Fruit fly (Drosophila melanogaster): ENCODE results near the gene muc.
A peak's percentile ranks its signal among the peaks of the same experiment; 100 is the strongest.

The muc gene

DNA sequence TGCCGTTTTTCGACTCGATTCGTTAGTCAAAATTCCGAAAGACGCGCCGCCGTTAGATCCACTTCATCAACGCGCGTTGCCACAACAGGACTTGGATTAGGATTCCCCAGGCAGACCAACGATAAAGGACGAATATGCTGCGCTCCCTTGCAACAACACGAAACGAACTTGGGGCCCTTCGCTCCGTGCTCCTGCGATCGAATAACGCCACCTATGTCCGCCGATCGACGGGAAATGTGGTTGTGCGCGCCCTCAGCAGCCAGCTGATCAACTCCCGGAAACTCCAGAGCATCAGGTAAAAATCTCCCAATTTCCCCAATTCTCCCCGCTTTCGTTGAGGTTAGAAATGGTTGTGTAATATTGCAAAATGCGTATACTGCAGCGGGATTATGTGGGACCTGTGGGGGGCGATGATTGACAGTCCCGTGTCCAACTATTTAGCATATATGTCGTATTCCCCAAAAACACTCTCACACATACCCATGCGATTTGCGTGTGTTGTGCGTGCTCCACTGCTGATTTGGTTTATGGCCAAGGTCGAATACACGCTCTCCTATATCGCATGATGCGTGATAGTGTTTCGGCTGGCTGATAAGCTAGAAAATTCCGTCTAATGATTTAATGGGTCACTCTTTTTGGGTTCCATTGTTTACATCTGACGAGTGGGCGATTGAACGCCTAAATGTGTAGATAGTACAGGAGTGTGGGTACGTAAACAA lies 560 bp downstream of the muc start (continued):
- TF ChIP-seq run (tag; optimal IDR thresholded peaks at IDR 0.05), result no peak
- no peak for TF ChIP-seq chif (GFP tag; optimal IDR thresholded peaks at IDR 0.05)
- peak; percentile 48; the same call in 2 of the 3 replicates for TF ChIP-seq ci (GFP tag; IDR thresholded peaks at IDR 0.05)
- TF ChIP-seq Nf-YA (GFP tag; IDR thresholded peaks at IDR 0.05), result no peak
- TF ChIP-seq NK7.1 (GFP tag; optimal IDR thresholded peaks at IDR 0.05), result no peak
- peak; percentile 43 for TF ChIP-seq lab (GFP tag; optimal IDR thresholded peaks at IDR 0.05)
- no peak for TF ChIP-seq Awh (GFP tag; IDR thresholded peaks at IDR 0.05)
- TF ChIP-seq CG30020 (tag; optimal IDR thresholded peaks at IDR 0.05), result no peak
- TF ChIP-seq CG6854 (GFP tag; optimal IDR thresholded peaks at IDR 0.05), result peak; percentile 0
- TF ChIP-seq Atf3 (GFP tag; optimal IDR thresholded peaks at IDR 0.05), result no peak
- TF ChIP-seq bbx (GFP tag; IDR thresholded peaks at IDR 0.05; ENCODE audit: partially characterized antibody), result 0 out of 2 replicates have a peak, but pooled peaks have one; percentile 7
- TF ChIP-seq Eip74EF (GFP tag; optimal IDR thresholded peaks at IDR 0.05), result peak in 1 of 2 experiments; percentile 9
- TF ChIP-seq CG8290 (GFP tag; optimal IDR thresholded peaks at IDR 0.05), result no peak
- peak in 1 of 2 experiments; percentile 38 for TF ChIP-seq CG8290 (tag; optimal IDR thresholded peaks at IDR 0.05)
- TF ChIP-seq az2 (GFP tag; optimal IDR thresholded peaks at IDR 0.05), result no peak
- no peak for TF ChIP-seq CG11696 (GFP tag; IDR thresholded peaks at IDR 0.05)
- TF ChIP-seq chm (GFP tag; IDR thresholded peaks at IDR 0.05), result peak; percentile 56; the same call in 1 of the 2 replicates
- no peak for TF ChIP-seq Poxn (GFP tag; IDR thresholded peaks at IDR 0.05)
- peak; percentile 33 for TF ChIP-seq kni (GFP tag; optimal IDR thresholded peaks at IDR 0.05)
- TF ChIP-seq sug (tag; optimal IDR thresholded peaks at IDR 0.05), result peak; percentile 65
- peak; percentile 85 for TF ChIP-seq CG34376 (GFP tag; optimal IDR thresholded peaks at IDR 0.05)
- peak; percentile 83 for TF ChIP-seq CTCF (GFP tag; optimal IDR thresholded peaks at IDR 0.05)
- TF ChIP-seq CG10209 (GFP tag; optimal IDR thresholded peaks at IDR 0.05), result no peak
- TF ChIP-seq Pdp1 (GFP tag; optimal IDR thresholded peaks at IDR 0.05), result peak in 1 of 2 experiments; percentile 99
- TF ChIP-seq CG12071 (GFP tag; optimal IDR thresholded peaks at IDR 0.05), result peak; percentile 17
- peak; percentile 81 for TF ChIP-seq CG12769 (tag; optimal IDR thresholded peaks at IDR 0.05)
- TF ChIP-seq CG7839 (tag; optimal IDR thresholded peaks at IDR 0.05), result no peak
- TF ChIP-seq bigmax (GFP tag; optimal IDR thresholded peaks at IDR 0.05), result peak; percentile 89
- TF ChIP-seq CG6813 (GFP tag; optimal IDR thresholded peaks at IDR 0.05), result peak; percentile 59
- TF ChIP-seq CG17359 (tag; optimal IDR thresholded peaks at IDR 0.05), result no peak
- TF ChIP-seq CG11695 (GFP tag; IDR thresholded peaks at IDR 0.05), result no peak
- TF ChIP-seq CG4404 (GFP tag; IDR thresholded peaks at IDR 0.05), result no peak
- no peak for TF ChIP-seq CG10979 (tag; optimal IDR thresholded peaks at IDR 0.05)
- no peak for TF ChIP-seq Gsc (GFP tag; IDR thresholded peaks at IDR 0.05)
- TF ChIP-seq CG9609 (GFP tag; optimal IDR thresholded peaks at IDR 0.05), result no peak
- TF ChIP-seq inv (GFP tag; IDR thresholded peaks at IDR 0.05; ENCODE audit: partially characterized antibody), result peak; percentile 7; the same call in 1 of the 2 replicates
- TF ChIP-seq CG9437 (GFP tag; optimal IDR thresholded peaks at IDR 0.05), result no peak
- TF ChIP-seq CG7987 (GFP tag; optimal IDR thresholded peaks at IDR 0.05), result peak; percentile 99
- TF ChIP-seq CG43689 (GFP tag; IDR thresholded peaks at IDR 0.05), result no peak
- peak; percentile 8 for TF ChIP-seq gro (GFP tag; optimal IDR thresholded peaks at IDR 0.05)
- no peak for TF ChIP-seq z (GFP tag; IDR thresholded peaks at IDR 0.05)
- TF ChIP-seq Drgx (GFP tag; IDR thresholded peaks at IDR 0.05), result no peak
- TF ChIP-seq slbo (GFP tag; IDR thresholded peaks at IDR 0.05), result no peak
- TF ChIP-seq prd (optimal IDR thresholded peaks at IDR 0.05), result no peak
- TF ChIP-seq prd (GFP tag; IDR thresholded peaks at IDR 0.05), result no peak
- no peak for TF ChIP-seq CG14710 (tag; optimal IDR thresholded peaks at IDR 0.05)
- no peak for TF ChIP-seq CG7745 (tag; optimal IDR thresholded peaks at IDR 0.05)
- no peak for TF ChIP-seq eyg (GFP tag; optimal IDR thresholded peaks at IDR 0.05)
- TF ChIP-seq Dbx (GFP tag; IDR thresholded peaks at IDR 0.05), result 0 out of 3 replicates have a peak, but pooled peaks have one; percentile 7
- no peak for TF ChIP-seq Sox100B (GFP tag; optimal IDR thresholded peaks at IDR 0.05)

All from whole organism, embryonic.